5 worm cellular contexts compared by ENCODE assay signal in genomic region chrX:3054802-3055201, ce11.
TF ChIP-seq lines count a peak whose summit lies in the region.

Gene twk-26, minus strand, starts transcription at chrX:3054824.

TF ChIP-seq in whole organism, L1 larva, 84 proteins besides CTCF, POLR2A, EP300 and RAD21:
- TF ChIP-seq aha-1 (tag; optimal IDR thresholded peaks at IDR 0.05; lab: Kevin White, UChicago) (no peak), C34B4.2 (tag; optimal IDR thresholded peaks at IDR 0.05; lab: Kevin White, UChicago) (no peak), elt-3 (tag; optimal IDR thresholded peaks at IDR 0.05; lab: Kevin White, UChicago) (no peak), elt-2 (tag; optimal IDR thresholded peaks at IDR 0.05; lab: Kevin White, UChicago) (peak; percentile 19), jun-1 (tag; optimal IDR thresholded peaks at IDR 0.05; lab: Kevin White, UChicago) (no peak)

TF ChIP-seq in whole organism, L2 larva, 48 proteins besides CTCF, POLR2A, EP300 and RAD21:
- peak; percentile 43 for TF ChIP-seq sma-9 (GFP tag; optimal IDR thresholded peaks at IDR 0.05; lab: Kevin White, UChicago)
- TF ChIP-seq sma-9 (tag; optimal IDR thresholded peaks at IDR 0.05; lab: Kevin White, UChicago) = no peak
- TF ChIP-seq fos-1 (tag; optimal IDR thresholded peaks at IDR 0.05; lab: Kevin White, UChicago) = peak; percentile 37
- TF ChIP-seq mbf-1 (tag; optimal IDR thresholded peaks at IDR 0.05; lab: Kevin White, UChicago) = no peak
- no peak for TF ChIP-seq nhr-129 (tag; optimal IDR thresholded peaks at IDR 0.05; lab: Kevin White, UChicago)
- TF ChIP-seq mdl-1 (tag; optimal IDR thresholded peaks at IDR 0.05; lab: Kevin White, UChicago) = no peak
TF ChIP-seq in whole organism, L2 larva: peak in this region for 2.

TF ChIP-seq in whole organism, L3 larva, 47 proteins besides CTCF, POLR2A, EP300 and RAD21:
- TF ChIP-seq ceh-9 (tag; optimal IDR thresholded peaks at IDR 0.05; lab: Kevin White, UChicago) (no peak), pha-4 (tag; optimal IDR thresholded peaks at IDR 0.05; lab: Kevin White, UChicago) (peak; percentile 2), elt-2 (tag; optimal IDR thresholded peaks at IDR 0.05; lab: Kevin White, UChicago) (peak; percentile 89), ceh-16 (tag; optimal IDR thresholded peaks at IDR 0.05; lab: Kevin White, UChicago) (no peak), nfya-1 (tag; optimal IDR thresholded peaks at IDR 0.05; lab: Kevin White, UChicago; ENCODE audit: insufficient read depth) (no peak), ztf-4 (tag; optimal IDR thresholded peaks at IDR 0.05; lab: Kevin White, UChicago) (no peak)

TF ChIP-seq in whole organism, L4 larva, 104 proteins besides CTCF, POLR2A, EP300 and RAD21:
- TF ChIP-seq mxl-3 (GFP tag; optimal IDR thresholded peaks at IDR 0.05; lab: Kevin White, UChicago) = peak; percentile 25
- peak; percentile 83 for TF ChIP-seq pqm-1 (tag; optimal IDR thresholded peaks at IDR 0.05; lab: Kevin White, UChicago)
- peak; percentile 16 for TF ChIP-seq nhr-48 (tag; optimal IDR thresholded peaks at IDR 0.05; lab: Kevin White, UChicago)
- peak; percentile 17 for TF ChIP-seq dve-1 (tag; optimal IDR thresholded peaks at IDR 0.05; lab: Kevin White, UChicago; ENCODE audit: insufficient read depth)
- peak; percentile 22 for TF ChIP-seq nhr-28 (tag; optimal IDR thresholded peaks at IDR 0.05; lab: Kevin White, UChicago)
- TF ChIP-seq jun-1 (tag; optimal IDR thresholded peaks at IDR 0.05; lab: Kevin White, UChicago) = no peak
- 0 out of 2 replicates have a peak, but pooled peaks have one; percentile 5 for TF ChIP-seq php-3 (GFP tag; IDR thresholded peaks at IDR 0.05; lab: Robert Waterston, UW)
- no peak for TF ChIP-seq tra-1 (GFP tag; IDR thresholded peaks at IDR 0.05; lab: Robert Waterston, UW)
- peak; percentile 47 for TF ChIP-seq hlh-11 (tag; optimal IDR thresholded peaks at IDR 0.05; lab: Kevin White, UChicago)
- TF ChIP-seq nhr-41 (GFP tag; IDR thresholded peaks at IDR 0.05; lab: Robert Waterston, UW) = no peak
- TF ChIP-seq aha-1 (tag; lab: Kevin White, UChicago) = peak; percentile 29
- TF ChIP-seq dmd-6 (GFP tag; IDR thresholded peaks at IDR 0.05; lab: Robert Waterston, UW) = peak; percentile 39
- no peak for TF ChIP-seq daf-16 (GFP tag; optimal IDR thresholded peaks at IDR 0.05; lab: Kevin White, UChicago)
- TF ChIP-seq daf-16 (tag; optimal IDR thresholded peaks at IDR 0.05; lab: Kevin White, UChicago) = peak; percentile 69
TF ChIP-seq in whole organism, L4 larva: peak in this region for 10.

TF ChIP-seq in whole organism, young adult, 124 proteins besides CTCF, POLR2A, EP300 and RAD21:
- no peak for TF ChIP-seq dox-1 (GFP tag; IDR thresholded peaks at IDR 0.05; lab: Robert Waterston, UW)
- no peak for TF ChIP-seq F37B4.10 (GFP tag; IDR thresholded peaks at IDR 0.05; lab: Robert Waterston, UW)
- TF ChIP-seq nhr-80 (tag; optimal IDR thresholded peaks at IDR 0.05; lab: Kevin White, UChicago) = peak; percentile 53
